Worm (Caenorhabditis elegans): ENCODE measurements around the gene ZK1248.19.

ZK1248.19 gene

DNA sequence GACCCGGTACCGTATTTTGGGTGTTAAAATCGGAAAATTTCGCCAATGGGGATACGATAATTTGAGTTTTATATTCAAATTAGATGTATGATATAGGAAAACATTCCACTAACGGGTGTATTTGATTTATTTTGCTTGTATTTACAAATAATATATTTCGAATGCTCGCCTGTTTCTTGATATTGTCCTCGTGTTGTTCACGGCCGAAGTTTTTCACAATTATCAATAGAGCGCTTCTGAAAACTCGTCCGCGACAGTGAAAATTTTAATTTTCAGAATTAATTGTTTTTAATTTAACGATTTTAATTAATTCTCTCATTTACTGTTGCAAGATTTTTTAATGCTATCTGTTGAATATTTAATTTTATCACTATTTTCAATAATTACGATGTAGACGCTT is 19.6 kb downstream of the ZK1248.19 start:
- TF ChIP-seq sox-2 (GFP tag; IDR thresholded peaks at IDR 0.05) (no peak), nhr-232 (tag; optimal IDR thresholded peaks at IDR 0.05) (no peak), T23F11.4 (GFP tag; optimal IDR thresholded peaks at IDR 0.05) (no peak), ceh-6 (GFP tag; optimal IDR thresholded peaks at IDR 0.05) (no peak), hlh-8 (tag; optimal IDR thresholded peaks at IDR 0.05) (peak; percentile 11), K09A11.1 (tag; optimal IDR thresholded peaks at IDR 0.05; ENCODE audit: insufficient read depth) (no peak), nhr-11 (tag; optimal IDR thresholded peaks at IDR 0.05) (no peak), ets-4 (tag; optimal IDR thresholded peaks at IDR 0.05) (peak; percentile 63), ceh-30 (tag; optimal IDR thresholded peaks at IDR 0.05) (no peak), Y22D7AL.16 (tag; optimal IDR thresholded peaks at IDR 0.05) (no peak), unc-86 (tag; optimal IDR thresholded peaks at IDR 0.05) (no peak), ceh-24 (tag; optimal IDR thresholded peaks at IDR 0.05) (no peak), ceh-18 (tag; optimal IDR thresholded peaks at IDR 0.05) (no peak), pha-2 (tag; optimal IDR thresholded peaks at IDR 0.05) (no peak), K02D7.2 (tag; optimal IDR thresholded peaks at IDR 0.05) (no peak), ceh-14 (tag; optimal IDR thresholded peaks at IDR 0.05) (peak; percentile 26), hlh-6 (tag; optimal IDR thresholded peaks at IDR 0.05) (no peak), elt-2 (tag; optimal IDR thresholded peaks at IDR 0.05) (no peak), ama-1 (optimal IDR thresholded peaks at IDR 0.05) (no peak), dmd-4 (tag; optimal IDR thresholded peaks at IDR 0.05; ENCODE audit: borderline replicate concordance) (no peak), ceh-2 (tag; optimal IDR thresholded peaks at IDR 0.05) (peak; percentile 70), unc-42 (tag; optimal IDR thresholded peaks at IDR 0.05) (peak; percentile 13), hlh-13 (GFP tag; optimal IDR thresholded peaks at IDR 0.05) (no peak), fax-1 (tag; optimal IDR thresholded peaks at IDR 0.05) (no peak), syd-9 (tag; optimal IDR thresholded peaks at IDR 0.05) (no peak), ceh-45 (GFP tag; IDR thresholded peaks at IDR 0.05) (no peak), dve-1 (tag; optimal IDR thresholded peaks at IDR 0.05) (no peak), ahr-1 (tag; optimal IDR thresholded peaks at IDR 0.05) (no peak), ceh-31 (tag; optimal IDR thresholded peaks at IDR 0.05) (peak; percentile 71), rnt-1 (tag; optimal IDR thresholded peaks at IDR 0.05) (no peak), ceh-22 (tag; optimal IDR thresholded peaks at IDR 0.05) (no peak), eyg-1 (tag; optimal IDR thresholded peaks at IDR 0.05) (no peak), C08G9.2 (tag; optimal IDR thresholded peaks at IDR 0.05) (peak; percentile 68), pha-4 (tag; optimal IDR thresholded peaks at IDR 0.05) (no peak), tbx-2 (tag; optimal IDR thresholded peaks at IDR 0.05) (peak; percentile 65), ceh-48 (tag; optimal IDR thresholded peaks at IDR 0.05) (no peak), ref-2 (tag; optimal IDR thresholded peaks at IDR 0.05) (peak; percentile 48), pat-9 (tag; optimal IDR thresholded peaks at IDR 0.05) (no peak), zip-5 (tag; optimal IDR thresholded peaks at IDR 0.05) (peak; percentile 24), lim-6 (tag; optimal IDR thresholded peaks at IDR 0.05) (no peak), fkh-6 (tag; optimal IDR thresholded peaks at IDR 0.05) (peak; percentile 12), hlh-15 (tag; optimal IDR thresholded peaks at IDR 0.05) (no peak), ceh-34 (tag; optimal IDR thresholded peaks at IDR 0.05) (no peak)

DNA sequence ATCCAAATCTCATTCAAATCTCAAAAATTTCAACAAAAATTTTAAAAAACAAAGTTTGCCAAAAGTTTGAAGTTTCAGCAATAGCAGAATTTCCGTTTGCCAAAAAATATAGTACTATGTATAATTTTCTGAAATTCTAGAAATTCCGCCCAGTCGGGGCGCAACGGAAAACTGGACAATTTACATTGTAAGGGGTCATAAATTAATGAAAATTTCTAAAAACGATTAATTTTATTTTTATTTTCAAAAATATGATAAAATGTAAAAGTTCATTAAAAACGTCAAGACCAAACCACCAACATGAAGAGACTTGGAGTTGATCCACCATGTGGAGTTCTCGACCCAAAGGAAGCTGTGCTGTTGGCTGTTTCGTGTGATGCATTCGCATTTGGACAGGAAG is 20.9 kb downstream of the ZK1248.19 start, which contains the start of gene ZK1248.4:
Gene ZK1248.4, plus strand, starts transcription at position 301 of the 400 bp plus-strand sequence.
- TF ChIP-seq ceh-18 (tag; optimal IDR thresholded peaks at IDR 0.05), result no peak
- no peak for TF ChIP-seq ztf-16 (tag; optimal IDR thresholded peaks at IDR 0.05)
- no peak for TF ChIP-seq npax-4 (tag; optimal IDR thresholded peaks at IDR 0.05)
- no peak for TF ChIP-seq sdc-2 (tag; optimal IDR thresholded peaks at IDR 0.05)
- no peak for TF ChIP-seq F13H6.1 (tag; optimal IDR thresholded peaks at IDR 0.05)
- TF ChIP-seq ceh-48 (tag; optimal IDR thresholded peaks at IDR 0.05), result no peak
- TF ChIP-seq tbx-2 (tag; optimal IDR thresholded peaks at IDR 0.05), result no peak
- no peak for TF ChIP-seq odd-2 (tag; optimal IDR thresholded peaks at IDR 0.05)
- TF ChIP-seq hlh-15 (tag; optimal IDR thresholded peaks at IDR 0.05), result no peak
- no peak for TF ChIP-seq gmeb-2 (tag; optimal IDR thresholded peaks at IDR 0.05)
- TF ChIP-seq unc-3 (GFP tag; conservative IDR thresholded peaks at IDR 0.05), result no peak
- TF ChIP-seq unc-3 (tag; optimal IDR thresholded peaks at IDR 0.05), result no peak
- TF ChIP-seq C38D4.7 (GFP tag; optimal IDR thresholded peaks at IDR 0.05), result no peak
- no peak for TF ChIP-seq ceh-2 (tag; optimal IDR thresholded peaks at IDR 0.05)

All from whole organism, late embryonic.